Worm (Caenorhabditis elegans): ENCODE data around the gene F54D10.9.

Gene F54D10.9

ce11 chrII:3806964-3807363, 25.3 kb downstream of the F54D10.9 start, which contains the start of gene F54D10.4:
F54D10.4 (minus strand) TSS chrII:3807064.
- TF ChIP-seq R02D3.7 (tag; optimal IDR thresholded peaks at IDR 0.05) (no peak), peb-1 (tag; optimal IDR thresholded peaks at IDR 0.05) (no peak), fos-1 (tag; optimal IDR thresholded peaks at IDR 0.05) (no peak), unc-62 (GFP tag; optimal IDR thresholded peaks at IDR 0.05) (no peak), Y55F3AM.14 (GFP tag; optimal IDR thresholded peaks at IDR 0.05) (no peak)

- no peak for TF ChIP-seq unc-39 (tag; optimal IDR thresholded peaks at IDR 0.05)
- TF ChIP-seq unc-55 (GFP tag; optimal IDR thresholded peaks at IDR 0.05), result no peak
- TF ChIP-seq nhr-21 (tag; optimal IDR thresholded peaks at IDR 0.05), result no peak
- no peak for TF ChIP-seq ZK546.5 (tag; optimal IDR thresholded peaks at IDR 0.05)
- TF ChIP-seq C34F6.9 (tag; optimal IDR thresholded peaks at IDR 0.05), result no peak
- TF ChIP-seq sem-4 (tag; optimal IDR thresholded peaks at IDR 0.05), result no peak
- TF ChIP-seq ztf-4 (tag; optimal IDR thresholded peaks at IDR 0.05), result no peak
- TF ChIP-seq nhr-129 (tag; optimal IDR thresholded peaks at IDR 0.05), result no peak
- no peak for TF ChIP-seq mbf-1 (tag; optimal IDR thresholded peaks at IDR 0.05)
- no peak for TF ChIP-seq R02D3.7 (tag; optimal IDR thresholded peaks at IDR 0.05)
- TF ChIP-seq nhr-237 (tag; optimal IDR thresholded peaks at IDR 0.05), result no peak
- no peak for TF ChIP-seq ztf-11 (tag; optimal IDR thresholded peaks at IDR 0.05)
- TF ChIP-seq lsy-2 (tag; optimal IDR thresholded peaks at IDR 0.05), result no peak
- no peak for TF ChIP-seq elt-3 (tag; optimal IDR thresholded peaks at IDR 0.05)
- no peak for TF ChIP-seq skn-1 (tag; optimal IDR thresholded peaks at IDR 0.05)
- TF ChIP-seq dmd-4 (tag; optimal IDR thresholded peaks at IDR 0.05), result no peak
These were observed 26.8 kb downstream of the F54D10.9 start for ce11 chrII:3805518-3805917.

ce11 chrII:3803219-3803618, 29.1 kb downstream of the F54D10.9 start, which contains the start of gene ins-32:
ins-32 (minus strand) TSS chrII:3803319.
- no peak for TF ChIP-seq ceh-16 (tag; optimal IDR thresholded peaks at IDR 0.05)
- no peak for TF ChIP-seq nhr-129 (tag; optimal IDR thresholded peaks at IDR 0.05)
- no peak for TF ChIP-seq lsy-2 (tag; optimal IDR thresholded peaks at IDR 0.05)
- no peak for TF ChIP-seq unc-55 (GFP tag; optimal IDR thresholded peaks at IDR 0.05)
- no peak for TF ChIP-seq nhr-23 (tag; optimal IDR thresholded peaks at IDR 0.05)
- TF ChIP-seq ztf-1 (GFP tag; conservative IDR thresholded peaks at IDR 0.05), result no peak

ce11 chrII:3795323-3795722, 37.0 kb downstream of the F54D10.9 start, which contains the start of gene Y8A9A.2:
Y8A9A.2 (plus strand) TSS chrII:3795623.
- no peak for TF ChIP-seq sma-3 (GFP tag; optimal IDR thresholded peaks at IDR 0.05)
- TF ChIP-seq C34F6.9 (tag; optimal IDR thresholded peaks at IDR 0.05), result no peak
- TF ChIP-seq ama-1 (optimal IDR thresholded peaks at IDR 0.05), result no peak
- TF ChIP-seq lin-39 (tag; optimal IDR thresholded peaks at IDR 0.05), result no peak
- no peak for TF ChIP-seq gmeb-1 (tag; optimal IDR thresholded peaks at IDR 0.05)
- no peak for TF ChIP-seq blmp-1 (tag; optimal IDR thresholded peaks at IDR 0.05; ENCODE audit: insufficient read depth)
- no peak for TF ChIP-seq R02D3.7 (tag; optimal IDR thresholded peaks at IDR 0.05)
- no peak for TF ChIP-seq nhr-12 (tag; optimal IDR thresholded peaks at IDR 0.05)
- TF ChIP-seq F13H6.1 (tag; optimal IDR thresholded peaks at IDR 0.05), result no peak
- no peak for TF ChIP-seq ztf-1 (GFP tag; conservative IDR thresholded peaks at IDR 0.05)
- no peak for TF ChIP-seq aly-2 (tag; optimal IDR thresholded peaks at IDR 0.05)
- TF ChIP-seq unc-62 (GFP tag; optimal IDR thresholded peaks at IDR 0.05), result no peak
- TF ChIP-seq lin-13 (GFP tag; optimal IDR thresholded peaks at IDR 0.05), result no peak
- no peak for TF ChIP-seq mab-5 (tag; optimal IDR thresholded peaks at IDR 0.05)
- TF ChIP-seq sem-4 (tag; optimal IDR thresholded peaks at IDR 0.05), result no peak
- no peak for TF ChIP-seq Y55F3AM.14 (GFP tag; optimal IDR thresholded peaks at IDR 0.05)
- no peak for TF ChIP-seq ztf-4 (tag; optimal IDR thresholded peaks at IDR 0.05)
- no peak for TF ChIP-seq nhr-10 (tag; optimal IDR thresholded peaks at IDR 0.05)

ce11 chrII:3793336-3793735, 38.9 kb downstream of the F54D10.9 start, which contains the start of gene fbxb-99:
fbxb-99 (minus strand) TSS chrII:3793436.
- TF ChIP-seq skn-1 (tag; optimal IDR thresholded peaks at IDR 0.05), result no peak
- no peak for TF ChIP-seq peb-1 (tag; optimal IDR thresholded peaks at IDR 0.05)

Data from whole organism, L2 larva.